Fruit fly (Drosophila melanogaster) whole organism, embryonic: Measurements from ENCODE around the gene CG43318.

Experiments used
- Atf3 ChIP-seq: fragments of 200-800 bp; sonication (Bioruptor generic); optimal IDR thresholded peaks from 3 replicates; lab custom pipeline; 2016; ENCODE audit warnings: missing biosample characterization, missing genetic modification characterization
- CG11085 ChIP-seq: fragments of 200-800 bp; sonication (Bioruptor generic); IDR thresholded peaks from 2 replicates; pipeline ENCODE4 v1.3.6; 2022; ENCODE audit warnings: missing biosample characterization, missing genetic modification characterization
- CG11398 ChIP-seq: fragments of 200-800 bp; sonication (Bioruptor generic); optimal IDR thresholded peaks from 2 replicates; lab custom pipeline; 2016; ENCODE audit warnings: missing biosample characterization, missing genetic modification characterization
- CG13624 ChIP-seq: fragments of 200-800 bp; sonication (Bioruptor generic); optimal IDR thresholded peaks from 2 replicates; lab custom pipeline; 2016; ENCODE audit warnings: missing biosample characterization, missing genetic modification characterization
- CG1603 ChIP-seq: fragments of 200-800 bp; sonication (Bioruptor generic); optimal IDR thresholded peaks from 2 replicates; lab custom pipeline; 2019; ENCODE audit warnings: missing biosample characterization, mild to moderate bottlenecking, missing genetic modification characterization, moderate library complexity
- CG17912 ChIP-seq: fragments of 200-800 bp; sonication (Bioruptor generic); optimal IDR thresholded peaks from 2 replicates; lab custom pipeline; 2018; ENCODE audit warnings: missing biosample characterization, mild to moderate bottlenecking, missing genetic modification characterization
- CG1832 ChIP-seq: fragments of 200-800 bp; sonication (Bioruptor generic); optimal IDR thresholded peaks from 2 replicates; lab custom pipeline; 2017; ENCODE audit warnings: missing biosample characterization, mild to moderate bottlenecking, missing genetic modification characterization, inconsistent platforms
- CG2202 ChIP-seq: fragments of 200-800 bp; sonication (Bioruptor generic); optimal IDR thresholded peaks from 2 replicates; lab custom pipeline; 2018; ENCODE audit warnings: missing biosample characterization, mild to moderate bottlenecking, missing genetic modification characterization
- CG30020 ChIP-seq: fragments of 200-800 bp; optimal IDR thresholded peaks from 2 replicates; lab custom pipeline; 2019; ENCODE audit warnings: missing biosample characterization, mild to moderate bottlenecking, missing genetic modification characterization, moderate library complexity
- CG31388 ChIP-seq: fragments of 200-800 bp; sonication (Bioruptor generic); optimal IDR thresholded peaks from 2 replicates; lab custom pipeline; 2016; ENCODE audit warnings: missing biosample characterization, missing genetic modification characterization
- CG32767 ChIP-seq: fragments of 200-800 bp; sonication (Bioruptor generic); IDR thresholded peaks from 2 replicates; pipeline ENCODE4 v1.3.6; 2022; ENCODE audit warnings: missing biosample characterization, missing genetic modification characterization
- CG4404 ChIP-seq: fragments of 200-800 bp; sonication (Bioruptor generic); IDR thresholded peaks from 2 replicates; pipeline ENCODE4 v1.3.6; 2022; ENCODE audit warnings: missing biosample characterization, missing genetic modification characterization
- CG4424 ChIP-seq: fragments of 200-800 bp; sonication (Bioruptor generic); optimal IDR thresholded peaks from 3 replicates; lab custom pipeline; 2016; ENCODE audit warnings: missing biosample characterization, missing genetic modification characterization
- CG4617 ChIP-seq: fragments of 200-800 bp; sonication (Bioruptor generic); optimal IDR thresholded peaks from 3 replicates; lab custom pipeline; 2016; ENCODE audit warnings: missing biosample characterization, missing genetic modification characterization, borderline replicate concordance
- CG6272 ChIP-seq: fragments of 200-800 bp; sonication (Bioruptor generic); IDR thresholded peaks from 2 replicates; pipeline ENCODE4 v1.3.6; 2022; ENCODE audit warnings: missing biosample characterization, missing genetic modification characterization
- CG6683 ChIP-seq: fragments of 200-800 bp; sonication (Bioruptor generic); optimal IDR thresholded peaks from 2 replicates; lab custom pipeline; 2017; ENCODE audit warnings: missing biosample characterization, mild to moderate bottlenecking, missing genetic modification characterization, missing genetic modification reagents
- CG7372 ChIP-seq: fragments of 200-800 bp; sonication (Bioruptor generic); IDR thresholded peaks from 2 replicates; pipeline ENCODE4 v1.3.6; 2022; ENCODE audit warnings: missing biosample characterization, missing genetic modification characterization
- CG8290 ChIP-seq, 3 experiments: fragments of 200-800 bp; sonication (Bioruptor generic); optimal IDR thresholded peaks; 2 replicates each; lab custom pipeline; 2016 to 2019; ENCODE audit warnings: missing biosample characterization in 3 of 3, missing genetic modification characterization in 3 of 3, mild to moderate bottlenecking in 2 of 3, moderate library complexity in 1 of 3
- CG9727 ChIP-seq: fragments of 200-800 bp; sonication (Bioruptor generic); optimal IDR thresholded peaks from 3 replicates; lab custom pipeline; 2017; ENCODE audit warnings: missing biosample characterization, mild to moderate bottlenecking, missing genetic modification characterization
- D19B ChIP-seq: fragments of 200-800 bp; sonication (Bioruptor generic); optimal IDR thresholded peaks from 2 replicates; lab custom pipeline; 2017; ENCODE audit warnings: missing biosample characterization, mild to moderate bottlenecking, missing genetic modification characterization
- Deaf1 ChIP-seq: fragments of 200-800 bp; optimal IDR thresholded peaks from 3 replicates; lab custom pipeline; 2019; ENCODE audit warnings: missing biosample characterization, mild to moderate bottlenecking, missing genetic modification characterization, moderate library complexity
- Dip3 ChIP-seq: fragments of 200-800 bp; sonication (Bioruptor generic); optimal IDR thresholded peaks from 3 replicates; lab custom pipeline; 2016; ENCODE audit warnings: missing biosample characterization, missing genetic modification characterization
- Doc2 ChIP-seq: fragments of 200-800 bp; sonication (Bioruptor generic); IDR thresholded peaks from 2 replicates; pipeline ENCODE4 v1.3.6; 2022; ENCODE audit warnings: missing biosample characterization, missing genetic modification characterization
- Dref ChIP-seq: fragments of 200-800 bp; sonication (Bioruptor generic); IDR thresholded peaks from 2 replicates; pipeline ENCODE4 v1.3.6; 2022; ENCODE audit warnings: missing biosample characterization, missing genetic modification characterization
- E2f1 ChIP-seq: fragments of 200-800 bp; sonication (Bioruptor generic); IDR thresholded peaks from 2 replicates; pipeline ENCODE4 v1.3.6; 2022; ENCODE audit warnings: missing biosample characterization, missing genetic modification characterization
- Ets65A ChIP-seq: fragments of 200-800 bp; sonication (Bioruptor generic); peaks from one replicate; lab custom pipeline; 2016; ENCODE audit warnings: missing biosample characterization, missing genetic modification characterization
- Ets97D ChIP-seq: fragments of 200-800 bp; sonication (Bioruptor generic); optimal IDR thresholded peaks from 3 replicates; lab custom pipeline; 2016; ENCODE audit warnings: missing biosample characterization, missing genetic modification characterization
- Jarid2 ChIP-seq: fragments of 200-800 bp; sonication (Bioruptor generic); optimal IDR thresholded peaks from 3 replicates; lab custom pipeline; 2017; ENCODE audit warnings: mild to moderate bottlenecking, missing biosample characterization, missing genetic modification reagents, missing genetic modification characterization
- Pdp1 ChIP-seq, 2 experiments: fragments of 200-800 bp; sonication (Bioruptor generic); optimal IDR thresholded peaks; 3 replicates each; lab custom pipeline; 2016; ENCODE audit warnings: missing biosample characterization in 2 of 2, missing genetic modification characterization in 2 of 2, mild to moderate bottlenecking in 1 of 2, moderate library complexity in 1 of 2
- Rx ChIP-seq: fragments of 200-800 bp; sonication (Bioruptor generic); IDR thresholded peaks from 2 replicates; pipeline ENCODE4 v1.3.6; 2022; ENCODE audit warnings: missing biosample characterization, missing genetic modification characterization
- Six4 ChIP-seq: fragments of 200-800 bp; sonication (Bioruptor generic); optimal IDR thresholded peaks from 2 replicates; lab custom pipeline; 2016; ENCODE audit warnings: missing biosample characterization, missing genetic modification characterization
- Sry-β ChIP-seq: fragments of 200-800 bp; sonication (Bioruptor generic); optimal IDR thresholded peaks from 2 replicates; lab custom pipeline; 2018; ENCODE audit warnings: missing biosample characterization, mild to moderate bottlenecking, missing genetic modification characterization, moderate library complexity
- Xrp1 ChIP-seq: fragments of 200-800 bp; sonication (Bioruptor generic); IDR thresholded peaks from 2 replicates; pipeline ENCODE4 v1.3.6; 2022; ENCODE audit warnings: missing biosample characterization, missing genetic modification characterization
- abd-A ChIP-seq: fragments of 200-800 bp; sonication (Bioruptor generic); optimal IDR thresholded peaks from 3 replicates; lab custom pipeline; 2019; ENCODE audit warnings: missing biosample characterization, mild to moderate bottlenecking, missing genetic modification characterization, moderate library complexity
- ash1 ChIP-seq: fragments of 200-800 bp; sonication (Bioruptor generic); optimal IDR thresholded peaks from 2 replicates; lab custom pipeline; 2018; ENCODE audit warnings: missing biosample characterization, mild to moderate bottlenecking, missing genetic modification characterization
- bab2 ChIP-seq: fragments of 200-800 bp; sonication (Bioruptor generic); optimal IDR thresholded peaks from 2 replicates; lab custom pipeline; 2016; ENCODE audit warnings: missing biosample characterization, missing genetic modification characterization
- bigmax ChIP-seq: fragments of 200-800 bp; sonication (Bioruptor generic); optimal IDR thresholded peaks from 2 replicates; lab custom pipeline; 2018; ENCODE audit warnings: missing biosample characterization, mild to moderate bottlenecking, missing genetic modification characterization
- btn ChIP-seq: fragments of 200-800 bp; sonication (Bioruptor generic); optimal IDR thresholded peaks from 2 replicates; lab custom pipeline; 2016; ENCODE audit warnings: missing biosample characterization, missing genetic modification characterization
- cas ChIP-seq: fragments of 200-800 bp; sonication (Bioruptor generic); IDR thresholded peaks from 2 replicates; pipeline ENCODE4 v1.3.6; 2022; ENCODE audit warnings: missing biosample characterization, missing genetic modification characterization
- dysf ChIP-seq: fragments of 200-800 bp; sonication (Bioruptor generic); IDR thresholded peaks from 3 replicates; pipeline ENCODE4 v1.3.6; 2022; ENCODE audit warnings: missing biosample characterization, missing genetic modification characterization
- hbn ChIP-seq: fragments of 200-800 bp; sonication (Bioruptor generic); IDR thresholded peaks from 2 replicates; pipeline ENCODE4 v1.3.6; 2022; ENCODE audit warnings: missing biosample characterization, missing genetic modification characterization; ENCODE audit not compliant: partially characterized antibody
- hkb ChIP-seq, 2 experiments: fragments of 200-800 bp in 1 of 2; fragments of >200 bp in 1 of 2; sonication (Bioruptor generic) in 1 of 2; IDR thresholded peaks in 1 of 2; optimal IDR thresholded peaks in 1 of 2; 2 replicates each; pipeline versions ENCODE4 v1.3.6 to Lab custom; 2017 to 2022; ENCODE audit warnings: missing biosample characterization in 1 of 2, missing genetic modification characterization in 1 of 2
- hth ChIP-seq: fragments of >200 bp; optimal IDR thresholded peaks from 2 replicates; lab custom pipeline; 2017; ENCODE audit warnings: inconsistent platforms
- klu ChIP-seq: fragments of 200-800 bp; sonication (Bioruptor generic); IDR thresholded peaks from 2 replicates; pipeline ENCODE4 v1.3.6; 2022; ENCODE audit warnings: missing biosample characterization, missing genetic modification characterization
- mirr ChIP-seq: fragments of 200-800 bp; sonication (Bioruptor generic); optimal IDR thresholded peaks from 3 replicates; lab custom pipeline; 2018; ENCODE audit warnings: missing biosample characterization, mild to moderate bottlenecking, missing genetic modification characterization
- nom ChIP-seq: fragments of 200-800 bp; sonication (Bioruptor generic); optimal IDR thresholded peaks from 2 replicates; lab custom pipeline; 2017; ENCODE audit warnings: missing biosample characterization, missing genetic modification characterization, mild to moderate bottlenecking, moderate library complexity, missing genetic modification reagents
- pnt ChIP-seq: fragments of 200-800 bp; sonication (Bioruptor generic); optimal IDR thresholded peaks from 3 replicates; lab custom pipeline; 2016; ENCODE audit warnings: missing biosample characterization, missing genetic modification characterization
- sc ChIP-seq, 3 experiments: fragments of >200 bp in 2 of 3; fragments of 200-800 bp in 1 of 3; sonication (Bioruptor generic) in 1 of 3; optimal IDR thresholded peaks; 2 replicates in 2 of 3; 3 replicates in 1 of 3; lab custom pipeline; 2017; ENCODE audit warnings: mild to moderate bottlenecking in 1 of 3, missing biosample characterization in 1 of 3, missing genetic modification characterization in 1 of 3, missing genetic modification reagents in 1 of 3
- sim ChIP-seq: fragments of 200-800 bp; sonication (Bioruptor generic); IDR thresholded peaks from 2 replicates; pipeline ENCODE4 v1.3.6; 2022; ENCODE audit warnings: missing biosample characterization, missing genetic modification characterization
- usp ChIP-seq: fragments of >200 bp; optimal IDR thresholded peaks from 2 replicates; lab custom pipeline; 2017; ENCODE audit warnings: missing biosample characterization, missing genetic modification characterization

The CG43318 gene

dm6 chr3R:15793372-15793802 is 39.8 kb downstream of the CG43318 start, which contains the start of gene nsl1 (continued):
- no peak for TF ChIP-seq hth (lab: Kevin White, UChicago)
- peak; percentile 99 for TF ChIP-seq CG1832 (GFP tag; lab: Kevin White, UChicago)
- TF ChIP-seq Rx (GFP tag; lab: Robert Waterston, UW) = no peak
- peak in 1 of 2 experiments; percentile 66 for TF ChIP-seq Pdp1 (GFP tag; optimal IDR thresholded peaks at IDR 0.05; lab: Kevin White, UChicago)
- no peak for TF ChIP-seq CG6683
- no peak for TF ChIP-seq sim (GFP tag; lab: Robert Waterston, UW)
- peak; percentile 38; the same call in 1 of the 2 replicates for TF ChIP-seq CG4404 (GFP tag; lab: Robert Waterston, UW)
- no peak for TF ChIP-seq CG11398 (GFP tag; lab: Kevin White, UChicago)
- peak; percentile 40 for TF ChIP-seq CG13624 (GFP tag; lab: Kevin White, UChicago)
- no peak for TF ChIP-seq Ets65A (GFP tag; lab: Kevin White, UChicago)
- peak; percentile 35 for TF ChIP-seq CG8290 (GFP tag; optimal IDR thresholded peaks at IDR 0.05; lab: Kevin White, UChicago)
- peak; percentile 30 to 68 for TF ChIP-seq CG8290 (tag; optimal IDR thresholded peaks at IDR 0.05; lab: Kevin White, UChicago)
- TF ChIP-seq hbn (GFP tag; lab: Robert Waterston, UW) = peak; percentile 93
- no peak; the same call in 1 of the 2 replicates for TF ChIP-seq Xrp1 (GFP tag; lab: Robert Waterston, UW)
- TF ChIP-seq pnt (GFP tag; lab: Kevin White, UChicago) = no peak
- no peak for TF ChIP-seq CG2202 (tag; lab: Kevin White, UChicago)
- peak; percentile 84 for TF ChIP-seq Dref (GFP tag; lab: Robert Waterston, UW)
- TF ChIP-seq abd-A (tag; lab: Kevin White, UChicago) = peak; percentile 66
- TF ChIP-seq bab2 = peak; percentile 48
- TF ChIP-seq CG11085 (GFP tag; lab: Robert Waterston, UW) = no peak
- TF ChIP-seq CG31388 (GFP tag; lab: Kevin White, UChicago) = no peak
- TF ChIP-seq E2f1 = peak; percentile 48
- peak; percentile 46 for TF ChIP-seq CG4424 (GFP tag; lab: Kevin White, UChicago)
- TF ChIP-seq CG30020 (tag; lab: Kevin White, UChicago) = peak; percentile 69
- no peak for TF ChIP-seq Jarid2 (GFP tag; lab: Kevin White, UChicago)
- peak; percentile 59 for TF ChIP-seq CG9727 (GFP tag; lab: Kevin White, UChicago)
- peak; percentile 40 for TF ChIP-seq CG4617 (GFP tag; lab: Kevin White, UChicago)
- TF ChIP-seq CG1603 = peak; percentile 58
- no peak for TF ChIP-seq Atf3
- TF ChIP-seq btn (GFP tag; lab: Kevin White, UChicago) = no peak
- peak; percentile 21 for TF ChIP-seq Sry-β (GFP tag; lab: Kevin White, UChicago)
- TF ChIP-seq bigmax (GFP tag; lab: Kevin White, UChicago) = no peak
- TF ChIP-seq Dip3 (GFP tag; lab: Kevin White, UChicago) = no peak
- no peak for TF ChIP-seq usp
- peak; percentile 63 for TF ChIP-seq CG6272 (GFP tag; lab: Robert Waterston, UW)
- peak; percentile 66 for TF ChIP-seq Ets97D
- TF ChIP-seq D19B (GFP tag; lab: Kevin White, UChicago) = no peak
- no peak for TF ChIP-seq klu
- peak; percentile 67 for TF ChIP-seq hkb (optimal IDR thresholded peaks at IDR 0.05; lab: Kevin White, UChicago)
- 0 out of 2 replicates have a peak, but pooled peaks have one; percentile 11 for TF ChIP-seq hkb (GFP tag; IDR thresholded peaks at IDR 0.05; lab: Robert Waterston, UW)
- 0 out of 3 replicates have a peak, but pooled peaks have one; percentile 8 for TF ChIP-seq dysf (GFP tag; lab: Robert Waterston, UW)
- TF ChIP-seq CG7372 (GFP tag; lab: Robert Waterston, UW) = no peak
- TF ChIP-seq Doc2 (GFP tag; lab: Robert Waterston, UW) = no peak
- TF ChIP-seq nom (GFP tag; lab: Kevin White, UChicago) = peak; percentile 88
- TF ChIP-seq Six4 (GFP tag; lab: Kevin White, UChicago) = peak; percentile 9
- TF ChIP-seq ash1 (GFP tag; lab: Kevin White, UChicago) = no peak
- no peak for TF ChIP-seq sc (optimal IDR thresholded peaks at IDR 0.05; lab: Kevin White, UChicago)
- TF ChIP-seq sc (GFP tag; optimal IDR thresholded peaks at IDR 0.05; lab: Kevin White, UChicago) = no peak
- TF ChIP-seq CG17912 = no peak
- no peak for TF ChIP-seq cas (GFP tag; lab: Robert Waterston, UW)
- peak; percentile 41; the same call in 1 of the 2 replicates for TF ChIP-seq CG32767 (GFP tag; lab: Robert Waterston, UW)
- TF ChIP-seq Deaf1 (tag; lab: Kevin White, UChicago) = peak; percentile 78
- TF ChIP-seq mirr = peak; percentile 33
